Worm (Caenorhabditis elegans) whole organism, young adult: Measurements from ENCODE around the gene T11G6.2.

Source experiments
- B0035.1 ChIP-seq: sonication (generic microtip); optimal IDR thresholded peaks from 2 replicates; lab custom pipeline; 2016; ENCODE audit warnings: missing genetic modification characterization, mild to moderate bottlenecking, missing compliant biosample characterization, missing genotype, missing genetic modification reagents
- F49E8.2 ChIP-seq: sonication (generic microtip); optimal IDR thresholded peaks from 3 replicates; lab custom pipeline; 2017; ENCODE audit warnings: missing genetic modification characterization, mild to moderate bottlenecking, missing compliant biosample characterization, antibody characterized with exemption, moderate library complexity; ENCODE audit not compliant: insufficient read depth
- F52B5.7 ChIP-seq: sonication (generic microtip); optimal IDR thresholded peaks from 2 replicates; lab custom pipeline; 2016; ENCODE audit warnings: mild to moderate bottlenecking, missing genetic modification characterization, missing compliant biosample characterization
- ama-1 ChIP-seq, 3 experiments: fragments of 150-350 bp in 1 of 3; sonication (generic microtip) in 2 of 3; optimal IDR thresholded peaks; 2 replicates each; lab custom pipeline; 2014 to 2018; ENCODE audit warnings: missing biosample characterization in 2 of 3, missing genetic modification characterization in 2 of 3, missing genetic modification reagents in 2 of 3
- dpff-1 ChIP-seq: sonication (generic microtip); optimal IDR thresholded peaks from 2 replicates; lab custom pipeline; 2017; ENCODE audit warnings: mild to moderate bottlenecking, missing genetic modification characterization, missing compliant biosample characterization
- fkh-3 ChIP-seq: sonication (generic microtip); optimal IDR thresholded peaks from 2 replicates; lab custom pipeline; 2016; ENCODE audit warnings: mild to moderate bottlenecking, missing genetic modification characterization, missing compliant biosample characterization
- madf-8 ChIP-seq: fragments of 200-800 bp; sonication (Bioruptor generic); conservative IDR thresholded peaks from 2 replicates; pipeline ENCODE4 v1.3.6; 2022; ENCODE audit warnings: missing genetic modification reagents, missing genetic modification characterization, missing compliant biosample characterization
- mxl-1 ChIP-seq: sonication (generic microtip); optimal IDR thresholded peaks from 2 replicates; lab custom pipeline; 2016; ENCODE audit warnings: missing genetic modification characterization, missing compliant biosample characterization
- nfya-1 ChIP-seq: sonication (generic microtip); optimal IDR thresholded peaks from 2 replicates; lab custom pipeline; 2017; ENCODE audit warnings: antibody characterized with exemption, missing compliant biosample characterization, missing genetic modification characterization, borderline replicate concordance; ENCODE audit not compliant: insufficient read depth
- pha-4 ChIP-seq: fragments of 150-350 bp; sonication (generic microtip); optimal IDR thresholded peaks from 2 replicates; lab custom pipeline; 2014; ENCODE audit warnings: missing biosample characterization, missing genetic modification reagents, missing genetic modification characterization
- snpc-4 ChIP-seq, 5 experiments: fragments of 150-350 bp in 1 of 5; sonication (generic microtip) in 4 of 5; optimal IDR thresholded peaks; 2 replicates each; lab custom pipeline; 2014 to 2018; ENCODE audit warnings: missing genetic modification characterization in 5 of 5, missing biosample characterization in 3 of 5, antibody characterized with exemption in 2 of 5, mild to moderate bottlenecking in 2 of 5, missing compliant biosample characterization in 2 of 5, missing genotype in 2 of 5, moderate library complexity in 2 of 5, missing genetic modification reagents in 1 of 5
- somi-1 ChIP-seq: fragments of 200-800 bp; sonication (Bioruptor generic); optimal IDR thresholded peaks from 2 replicates; lab custom pipeline; 2018; ENCODE audit warnings: mild to moderate bottlenecking, missing genetic modification characterization, missing compliant biosample characterization
- sptf-2 ChIP-seq: fragments of 200-800 bp; sonication (Bioruptor generic); optimal IDR thresholded peaks from 2 replicates; lab custom pipeline; 2018; ENCODE audit warnings: mild to moderate bottlenecking, missing genetic modification characterization, missing compliant biosample characterization
- unc-130 ChIP-seq: sonication (generic microtip); optimal IDR thresholded peaks from 2 replicates; lab custom pipeline; 2016; ENCODE audit warnings: missing genetic modification reagents, missing genetic modification characterization, missing compliant biosample characterization

DNA sequence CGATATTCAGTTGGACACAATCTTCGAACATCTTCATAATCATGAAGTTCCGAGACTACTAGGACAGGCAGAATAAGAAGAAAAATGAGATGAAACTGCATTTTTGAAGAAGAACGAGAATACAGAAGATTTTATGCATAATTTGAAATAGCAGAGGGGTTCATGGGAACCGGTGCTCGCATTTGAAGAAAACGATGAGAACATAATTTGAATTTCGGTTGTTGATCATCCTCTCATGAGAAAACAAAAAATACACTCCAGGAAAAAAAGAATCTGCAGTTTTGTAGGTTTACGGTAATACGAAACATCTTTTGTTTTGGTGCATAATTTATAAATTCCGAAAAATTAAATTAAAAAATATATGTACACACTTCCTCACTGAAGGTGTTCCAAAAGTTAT lies 27.6 kb upstream of the T11G6.2 start, which contains the start of gene srlf-11:
- TF ChIP-seq F52B5.7 = no peak
- no peak for TF ChIP-seq unc-130 (GFP tag; lab: Kevin White, UChicago)
- no peak for TF ChIP-seq pha-4
- TF ChIP-seq nfya-1 (tag; lab: Kevin White, UChicago) = no peak
- no peak for TF ChIP-seq dpff-1 (tag; lab: Kevin White, UChicago)
- no peak for TF ChIP-seq madf-8 (GFP tag; lab: Robert Waterston, UW)
- TF ChIP-seq B0035.1 (tag; lab: Kevin White, UChicago) = no peak
- TF ChIP-seq ama-1 (optimal IDR thresholded peaks at IDR 0.05; lab: Kevin White, UChicago) = no peak
- no peak for TF ChIP-seq ama-1 (GFP tag; optimal IDR thresholded peaks at IDR 0.05; lab: Kevin White, UChicago)
- no peak for TF ChIP-seq fkh-3 (tag; lab: Kevin White, UChicago)
- no peak for TF ChIP-seq mxl-1 (tag; lab: Kevin White, UChicago)
- TF ChIP-seq snpc-4 (GFP tag; optimal IDR thresholded peaks at IDR 0.05; lab: Kevin White, UChicago) = no peak
- no peak for TF ChIP-seq snpc-4 (tag; optimal IDR thresholded peaks at IDR 0.05; lab: Kevin White, UChicago)
- TF ChIP-seq somi-1 (GFP tag; lab: Kevin White, UChicago) = no peak
- no peak for TF ChIP-seq F49E8.2
- no peak for TF ChIP-seq sptf-2
